Fruit fly (Drosophila melanogaster): Measurements from ENCODE around the gene CG9917.

CG9917 gene

DNA sequence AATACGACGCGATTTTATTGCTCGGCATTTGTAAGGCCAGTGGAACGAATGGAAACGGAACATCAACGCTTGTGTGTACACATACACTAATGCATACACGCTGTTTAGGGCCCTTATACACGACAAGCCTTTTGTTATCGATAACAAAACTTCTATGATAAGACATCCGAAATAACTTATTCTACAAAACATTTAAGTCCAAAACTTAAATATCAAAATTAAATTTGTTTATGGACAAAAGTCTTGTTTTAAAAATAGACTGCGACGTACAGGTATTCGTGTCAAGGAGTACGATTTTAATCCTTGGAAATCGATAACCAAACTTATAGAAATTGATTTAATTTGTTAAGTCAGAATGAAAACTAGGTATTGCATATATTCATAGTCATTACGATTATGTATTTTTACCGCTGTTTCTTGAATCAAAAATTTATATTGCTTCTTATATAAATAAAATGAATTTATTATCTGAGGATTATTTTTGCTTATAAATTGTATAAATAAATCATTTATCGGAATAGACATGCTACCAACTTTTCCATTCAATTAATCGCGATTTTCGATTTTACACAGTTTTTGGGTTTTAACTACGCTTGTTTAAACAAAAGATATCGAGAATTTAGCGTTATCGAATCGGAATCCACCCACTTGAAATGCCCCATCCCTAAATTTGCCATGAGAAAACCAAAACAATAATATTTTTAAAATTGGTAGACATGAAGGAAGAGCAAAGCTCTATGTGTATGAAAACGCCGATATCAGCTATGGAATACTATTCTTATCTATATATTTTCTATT lies 9.8 kb downstream of the CG9917 start, which contains the start of the genes CG9915 and SWIP (continued):
- TF ChIP-seq aop (GFP tag; IDR thresholded peaks at IDR 0.05) = no peak
- TF ChIP-seq mld (GFP tag; IDR thresholded peaks at IDR 0.05; ENCODE audit: partially characterized antibody) = peak; percentile 81
- TF ChIP-seq dysf (GFP tag; IDR thresholded peaks at IDR 0.05) = no peak
- TF ChIP-seq ems (GFP tag; optimal IDR thresholded peaks at IDR 0.05) = no peak
- peak; percentile 76 for TF ChIP-seq CG2116 (GFP tag; optimal IDR thresholded peaks at IDR 0.05)
- no peak for TF ChIP-seq Adf1 (GFP tag; IDR thresholded peaks at IDR 0.05)
- no peak for TF ChIP-seq CG11247 (GFP tag; IDR thresholded peaks at IDR 0.05)
- 0 out of 3 replicates have a peak, but pooled peaks have one; percentile 14 for TF ChIP-seq ken (GFP tag; IDR thresholded peaks at IDR 0.05)
- TF ChIP-seq CG3847 (GFP tag; IDR thresholded peaks at IDR 0.05) = peak; percentile 24; the same call in 1 of the 2 replicates
- TF ChIP-seq dm (GFP tag; optimal IDR thresholded peaks at IDR 0.05) = peak; percentile 28
- no peak for TF ChIP-seq CG12104 (GFP tag; optimal IDR thresholded peaks at IDR 0.05)
- TF ChIP-seq ci (GFP tag; IDR thresholded peaks at IDR 0.05) = 0 out of 3 replicates have a peak, but pooled peaks have one; percentile 25
- peak; percentile 75 for TF ChIP-seq tna (GFP tag; IDR thresholded peaks at IDR 0.05; ENCODE audit: partially characterized antibody)
- TF ChIP-seq CG30403 (GFP tag; optimal IDR thresholded peaks at IDR 0.05) = no peak
- TF ChIP-seq slbo (GFP tag; IDR thresholded peaks at IDR 0.05) = peak; percentile 36; the same call in 1 of the 2 replicates
- no peak for TF ChIP-seq lab (GFP tag; optimal IDR thresholded peaks at IDR 0.05)
- peak; percentile 95 for TF ChIP-seq CG30020 (tag; optimal IDR thresholded peaks at IDR 0.05)
- TF ChIP-seq Dip2 (GFP tag; IDR thresholded peaks at IDR 0.05) = no peak
- peak; percentile 22 for TF ChIP-seq CG10979 (tag; optimal IDR thresholded peaks at IDR 0.05)
- peak; percentile 68 for TF ChIP-seq Med (GFP tag)
- no peak for TF ChIP-seq Tbp (GFP tag; optimal IDR thresholded peaks at IDR 0.05)
- TF ChIP-seq CG10565 (GFP tag; optimal IDR thresholded peaks at IDR 0.05) = no peak
- TF ChIP-seq pzg (GFP tag; optimal IDR thresholded peaks at IDR 0.05) = peak; percentile 27
- TF ChIP-seq Oaz (GFP tag; IDR thresholded peaks at IDR 0.05) = no peak
- no peak for TF ChIP-seq GATAe (GFP tag; conservative IDR thresholded peaks at IDR 0.05)
- TF ChIP-seq Xrp1 (GFP tag; IDR thresholded peaks at IDR 0.05) = peak; percentile 26; the same call in 1 of the 2 replicates
- TF ChIP-seq CG16813 (GFP tag; IDR thresholded peaks at IDR 0.05; ENCODE audit: partially characterized antibody) = peak; percentile 70
- TF ChIP-seq CG8290 (GFP tag; optimal IDR thresholded peaks at IDR 0.05) = peak; percentile 50
- TF ChIP-seq CG8290 (tag; optimal IDR thresholded peaks at IDR 0.05) = peak in 1 of 2 experiments; percentile 47
- 0 out of 2 replicates have a peak, but pooled peaks have one; percentile 14 for TF ChIP-seq CG31441 (GFP tag; IDR thresholded peaks at IDR 0.05)
- TF ChIP-seq usp (GFP tag; optimal IDR thresholded peaks at IDR 0.05) = no peak
- peak; percentile 12 for TF ChIP-seq CG2712 (tag; optimal IDR thresholded peaks at IDR 0.05)
- TF ChIP-seq Xbp1 (GFP tag; optimal IDR thresholded peaks at IDR 0.05) = peak; percentile 16
- TF ChIP-seq CG4424 (GFP tag; optimal IDR thresholded peaks at IDR 0.05) = no peak
- no peak for TF ChIP-seq ssp (GFP tag; IDR thresholded peaks at IDR 0.05)
- no peak for TF ChIP-seq Spps (tag; optimal IDR thresholded peaks at IDR 0.05)
- no peak for TF ChIP-seq Trl (optimal IDR thresholded peaks at IDR 0.05)
- TF ChIP-seq Trl (GFP tag; optimal IDR thresholded peaks at IDR 0.05) = no peak
- TF ChIP-seq fd96Cb (tag; optimal IDR thresholded peaks at IDR 0.05) = no peak
- TF ChIP-seq CG13296 (GFP tag; optimal IDR thresholded peaks at IDR 0.05) = no peak
- TF ChIP-seq CG17328 (GFP tag; IDR thresholded peaks at IDR 0.05) = no peak
- no peak for TF ChIP-seq PHDP (tag; optimal IDR thresholded peaks at IDR 0.05)
- no peak for TF ChIP-seq so (GFP tag; IDR thresholded peaks at IDR 0.05)
- TF ChIP-seq ato (GFP tag; IDR thresholded peaks at IDR 0.05; ENCODE audit: partially characterized antibody) = peak; percentile 87
- peak; percentile 18 for TF ChIP-seq Side (GFP tag; optimal IDR thresholded peaks at IDR 0.05)
- no peak for TF ChIP-seq Asciz (GFP tag; optimal IDR thresholded peaks at IDR 0.05)
- no peak for TF ChIP-seq CG17385 (GFP tag; optimal IDR thresholded peaks at IDR 0.05)
- peak; percentile 12; the same call in 1 of the 3 replicates for TF ChIP-seq knrl (GFP tag; IDR thresholded peaks at IDR 0.05; ENCODE audit: partially characterized antibody)
- TF ChIP-seq CG3726 (GFP tag; IDR thresholded peaks at IDR 0.05) = no peak
- TF ChIP-seq ash1 (GFP tag; optimal IDR thresholded peaks at IDR 0.05) = no peak
